Worm (Caenorhabditis elegans) whole organism, young adult: ENCODE measurements around the gene bre-1.

Experiments used
- F57A8.1 ChIP-seq: fragments of 200-800 bp; sonication (Bioruptor generic); optimal IDR thresholded peaks from 2 replicates; lab custom pipeline; 2018; ENCODE audit warnings: mild to moderate bottlenecking, missing genetic modification characterization, moderate library complexity, missing compliant biosample characterization
- K12H6.12 ChIP-seq: fragments of 200-800 bp; sonication (Bioruptor generic); optimal IDR thresholded peaks from 2 replicates; lab custom pipeline; 2018; ENCODE audit warnings: mild to moderate bottlenecking, missing genetic modification characterization, missing compliant biosample characterization
- Y53G8AR.9 ChIP-seq: fragments of 200-800 bp; sonication (Bioruptor generic); conservative IDR thresholded peaks from 2 replicates; pipeline ENCODE4 v1.3.6; 2022; ENCODE audit warnings: missing genetic modification reagents, missing genetic modification characterization, missing compliant biosample characterization
- die-1 ChIP-seq: sonication (generic microtip); optimal IDR thresholded peaks from 2 replicates; lab custom pipeline; 2016; ENCODE audit warnings: missing genotype, mild to moderate bottlenecking, missing genetic modification characterization, missing compliant biosample characterization
- dpff-1 ChIP-seq: sonication (generic microtip); optimal IDR thresholded peaks from 2 replicates; lab custom pipeline; 2017; ENCODE audit warnings: mild to moderate bottlenecking, missing genetic modification characterization, missing compliant biosample characterization
- him-1 ChIP-seq: sonication (generic microtip); optimal IDR thresholded peaks from 2 replicates; lab custom pipeline; 2016; ENCODE audit warnings: missing genotype, missing genetic modification reagents, missing genetic modification characterization, missing compliant biosample characterization
- hlh-26 ChIP-seq: fragments of 200-800 bp; sonication (Bioruptor generic); conservative IDR thresholded peaks from 2 replicates; pipeline ENCODE4 v1.3.6; 2022; ENCODE audit warnings: missing genetic modification reagents, missing genetic modification characterization, missing compliant biosample characterization
- nfya-1 ChIP-seq: sonication (generic microtip); optimal IDR thresholded peaks from 2 replicates; lab custom pipeline; 2017; ENCODE audit warnings: antibody characterized with exemption, missing compliant biosample characterization, missing genetic modification characterization, borderline replicate concordance; ENCODE audit not compliant: insufficient read depth
- rcor-1 ChIP-seq: fragments of 200-800 bp; sonication (Bioruptor generic); IDR thresholded peaks from 2 replicates; pipeline ENCODE4 v1.3.6; 2022; ENCODE audit warnings: missing genetic modification reagents, missing genetic modification characterization, missing compliant biosample characterization
- rec-8 ChIP-seq, 2 experiments: sonication (generic microtip); optimal IDR thresholded peaks; 2 replicates each; lab custom pipeline; 2016; ENCODE audit warnings: mild to moderate bottlenecking in 2 of 2, missing genetic modification characterization in 2 of 2, missing genetic modification reagents in 2 of 2, missing genotype in 2 of 2, missing biosample characterization in 1 of 2, missing compliant biosample characterization in 1 of 2, moderate library complexity in 1 of 2
- rpc-1 ChIP-seq, 2 experiments: fragments of 150-350 bp in 1 of 2; sonication (generic microtip) in 1 of 2; optimal IDR thresholded peaks; 2 replicates each; lab custom pipeline; 2014 to 2018; ENCODE audit warnings: missing biosample characterization in 1 of 2, missing genetic modification characterization in 1 of 2, missing genetic modification reagents in 1 of 2, missing genotype in 1 of 2

- TF ChIP-seq die-1 (tag; lab: Kevin White, UChicago) = no peak
- no peak for TF ChIP-seq rpc-1 (optimal IDR thresholded peaks at IDR 0.05; lab: Kevin White, UChicago)
- TF ChIP-seq rpc-1 (tag; optimal IDR thresholded peaks at IDR 0.05; lab: Kevin White, UChicago) = no peak
- no peak for TF ChIP-seq F57A8.1 (GFP tag; lab: Kevin White, UChicago)
- no peak for TF ChIP-seq him-1
- TF ChIP-seq hlh-26 (GFP tag; lab: Robert Waterston, UW) = no peak
- TF ChIP-seq nfya-1 (tag; lab: Kevin White, UChicago) = no peak
- no peak for TF ChIP-seq rec-8 (tag; optimal IDR thresholded peaks at IDR 0.05; lab: Kevin White, UChicago)
- TF ChIP-seq dpff-1 (tag; lab: Kevin White, UChicago) = no peak
- TF ChIP-seq Y53G8AR.9 (GFP tag; lab: Robert Waterston, UW) = no peak
- TF ChIP-seq K12H6.12 = no peak
- TF ChIP-seq rcor-1 (GFP tag; lab: Robert Waterston, UW) = no peak
These were observed 21.2 kb upstream of the bre-1 start, which contains the start of gene C53B4.2 for ce11 chrIV:8965883-8966282.
